Fruit fly (Drosophila melanogaster): ENCODE data around the gene Ccz1.

dm6 chr3L:3940075-3940819 lies 41.3 kb upstream of the Ccz1 start, which contains the start of gene CG12766:
- TF ChIP-seq fru (GFP tag; optimal IDR thresholded peaks at IDR 0.05) (no peak), Sp1 (GFP tag; optimal IDR thresholded peaks at IDR 0.05) (no peak), h (GFP tag; optimal IDR thresholded peaks at IDR 0.05) (no peak), psq (GFP tag; optimal IDR thresholded peaks at IDR 0.05) (no peak), dsf (GFP tag; optimal IDR thresholded peaks at IDR 0.05; ENCODE audit: borderline replicate concordance) (no peak), pan (optimal IDR thresholded peaks at IDR 0.05) (no peak)

All from whole organism, wandering third instar larva.